Fruit fly (Drosophila melanogaster) whole organism, pupa: Measurements from ENCODE around the gene CG10165.

Source experiments
- CG10348 ChIP-seq: fragments of 200-800 bp; sonication (Bioruptor generic); IDR thresholded peaks from 2 replicates; pipeline ENCODE4 v1.3.6; 2022; ENCODE audit warnings: missing biosample characterization, missing genetic modification characterization
- CG12605 ChIP-seq: fragments of 200-800 bp; sonication (Bioruptor generic); IDR thresholded peaks from 2 replicates; pipeline ENCODE4 v1.3.6; 2022; ENCODE audit warnings: missing biosample characterization, missing genetic modification characterization
- CG13204 ChIP-seq: fragments of 200-800 bp; sonication (Bioruptor generic); optimal IDR thresholded peaks from 2 replicates; lab custom pipeline; 2018; ENCODE audit warnings: missing biosample characterization, mild to moderate bottlenecking, missing genetic modification characterization, moderate library complexity
- CG14655 ChIP-seq: fragments of 200-800 bp; sonication (Bioruptor generic); optimal IDR thresholded peaks from 3 replicates; lab custom pipeline; 2017; ENCODE audit warnings: mild to moderate bottlenecking, missing biosample characterization, missing genetic modification reagents, missing genetic modification characterization
- CG15710 ChIP-seq: fragments of 200-800 bp; sonication (Bioruptor generic); optimal IDR thresholded peaks from 2 replicates; lab custom pipeline; 2018; ENCODE audit warnings: missing biosample characterization, mild to moderate bottlenecking, missing genetic modification characterization, moderate library complexity
- CG17806 ChIP-seq: fragments of 200-800 bp; sonication (Bioruptor generic); optimal IDR thresholded peaks from 2 replicates; lab custom pipeline; 2018; ENCODE audit warnings: missing biosample characterization, mild to moderate bottlenecking, missing genetic modification characterization, moderate library complexity
- CG32121 ChIP-seq: fragments of 200-800 bp; sonication (Bioruptor generic); IDR thresholded peaks from 2 replicates; pipeline ENCODE4 v1.3.6; 2022; ENCODE audit warnings: missing biosample characterization, missing genetic modification characterization
- CG34367 ChIP-seq: fragments of 200-800 bp; sonication (Bioruptor generic); optimal IDR thresholded peaks from 2 replicates; lab custom pipeline; 2018; ENCODE audit warnings: missing biosample characterization, mild to moderate bottlenecking, missing genetic modification characterization
- CG4496 ChIP-seq: fragments of 200-800 bp; sonication (Bioruptor generic); IDR thresholded peaks from 3 replicates; pipeline ENCODE4 v1.3.6; 2022; ENCODE audit warnings: missing biosample characterization, missing genetic modification characterization
- CG8159 ChIP-seq: fragments of 200-800 bp; sonication (Bioruptor generic); optimal IDR thresholded peaks from 3 replicates; lab custom pipeline; 2018; ENCODE audit warnings: missing biosample characterization, mild to moderate bottlenecking, missing genetic modification characterization, moderate library complexity
- CG8301 ChIP-seq: fragments of 200-800 bp; sonication (Bioruptor generic); optimal IDR thresholded peaks from 2 replicates; lab custom pipeline; 2018; ENCODE audit warnings: missing biosample characterization, mild to moderate bottlenecking, missing genetic modification characterization
- CG9948 ChIP-seq: fragments of 200-800 bp; sonication (Bioruptor generic); optimal IDR thresholded peaks from 2 replicates; lab custom pipeline; 2018; ENCODE audit warnings: missing biosample characterization, mild to moderate bottlenecking, missing genetic modification characterization, moderate library complexity
- D1 ChIP-seq: fragments of 200-800 bp; sonication (Bioruptor generic); optimal IDR thresholded peaks from 2 replicates; lab custom pipeline; 2018; ENCODE audit warnings: missing biosample characterization, mild to moderate bottlenecking, missing genetic modification characterization, moderate library complexity
- EcR ChIP-seq: fragments of 200-800 bp; sonication (Bioruptor generic); optimal IDR thresholded peaks from 3 replicates; lab custom pipeline; 2019; ENCODE audit warnings: missing biosample characterization, missing genetic modification characterization, mild to moderate bottlenecking, moderate library complexity, missing genetic modification reagents
- Ets98B ChIP-seq: fragments of 200-800 bp; sonication (Bioruptor generic); IDR thresholded peaks from 2 replicates; pipeline ENCODE4 v1.3.6; 2022; ENCODE audit warnings: missing biosample characterization, missing genetic modification characterization
- Pif1A ChIP-seq: fragments of 200-800 bp; sonication (Bioruptor generic); optimal IDR thresholded peaks from 3 replicates; lab custom pipeline; 2016; ENCODE audit warnings: missing biosample characterization, missing genetic modification characterization
- Pif1B ChIP-seq: fragments of 200-800 bp; sonication (Bioruptor generic); optimal IDR thresholded peaks from 3 replicates; lab custom pipeline; 2016; ENCODE audit warnings: missing biosample characterization, missing genetic modification characterization
- Snoo ChIP-seq: fragments of 200-800 bp; sonication (Bioruptor generic); optimal IDR thresholded peaks from 3 replicates; lab custom pipeline; 2017; ENCODE audit warnings: missing biosample characterization, mild to moderate bottlenecking, missing genetic modification characterization, inconsistent platforms
- fd96Ca ChIP-seq: fragments of 200-800 bp; sonication (Bioruptor generic); IDR thresholded peaks from 3 replicates; pipeline ENCODE4 v1.3.6; 2022; ENCODE audit warnings: missing biosample characterization, missing genetic modification characterization
- gl ChIP-seq: fragments of 200-800 bp; sonication (Bioruptor generic); optimal IDR thresholded peaks from 2 replicates; lab custom pipeline; 2018; ENCODE audit warnings: missing biosample characterization, mild to moderate bottlenecking, missing genetic modification characterization
- rn ChIP-seq: fragments of 200-800 bp; sonication (Bioruptor generic); IDR thresholded peaks from 2 replicates; pipeline ENCODE4 v1.3.6; 2022; ENCODE audit warnings: missing biosample characterization, missing genetic modification characterization

Gene CG10165

dm6 chr2L:19519611-19520010 lies 10.5 kb downstream of the CG10165 start:
- TF ChIP-seq Pif1A (GFP tag; lab: Kevin White, UChicago): no peak
- no peak for TF ChIP-seq CG14655
- TF ChIP-seq CG12605 (GFP tag; lab: Robert Waterston, UW): no peak
- TF ChIP-seq CG15710 (tag; lab: Kevin White, UChicago): no peak
- TF ChIP-seq CG10348 (GFP tag; lab: Robert Waterston, UW): no peak

DNA sequence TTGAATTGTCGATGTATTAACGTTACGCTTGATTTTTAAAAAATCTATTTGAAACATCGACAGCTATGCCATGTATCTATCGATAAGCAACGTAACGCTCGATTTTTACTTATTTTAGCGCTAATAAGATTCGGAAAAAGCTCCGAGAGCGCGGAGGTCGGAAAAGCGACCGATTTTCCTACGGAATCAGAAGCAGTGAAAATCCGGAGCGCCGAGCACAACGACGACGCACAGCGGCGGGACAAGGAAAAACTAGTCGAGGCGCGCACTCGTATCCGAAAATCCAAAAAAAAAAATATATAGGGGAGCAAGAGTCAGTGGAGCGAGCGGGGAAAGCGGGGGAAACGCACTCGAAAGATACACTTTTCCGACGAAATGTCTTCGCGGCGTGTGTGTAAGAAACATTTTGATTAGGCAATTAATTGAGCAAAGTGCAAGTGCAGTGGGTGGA lies 11.4 kb downstream of the CG10165 start, which contains the start of gene CG10132:
TSS of gene CG10132 (plus strand) at position 189 of the 451 bp plus-strand sequence.
- no peak for TF ChIP-seq Pif1B (GFP tag; lab: Kevin White, UChicago)
- TF ChIP-seq rn (GFP tag; lab: Robert Waterston, UW): no peak
- TF ChIP-seq CG8301 (tag; lab: Kevin White, UChicago): no peak
- no peak for TF ChIP-seq Snoo (tag; lab: Kevin White, UChicago)
- no peak for TF ChIP-seq D1 (tag; lab: Kevin White, UChicago)
- no peak for TF ChIP-seq CG9948
- TF ChIP-seq fd96Ca (GFP tag; lab: Robert Waterston, UW): peak; percentile 11; the same call in 1 of the 3 replicates
- TF ChIP-seq CG13204 (GFP tag; lab: Kevin White, UChicago): no peak
- no peak for TF ChIP-seq CG8159 (tag; lab: Kevin White, UChicago)
- no peak for TF ChIP-seq Ets98B (GFP tag; lab: Robert Waterston, UW)
- TF ChIP-seq CG15710 (tag; lab: Kevin White, UChicago): no peak
- peak; percentile 44; the same call in 1 of the 2 replicates for TF ChIP-seq CG32121 (GFP tag; lab: Robert Waterston, UW)
- no peak for TF ChIP-seq CG14655
- TF ChIP-seq gl (tag; lab: Kevin White, UChicago): no peak
- TF ChIP-seq CG10348 (GFP tag; lab: Robert Waterston, UW): no peak

DNA sequence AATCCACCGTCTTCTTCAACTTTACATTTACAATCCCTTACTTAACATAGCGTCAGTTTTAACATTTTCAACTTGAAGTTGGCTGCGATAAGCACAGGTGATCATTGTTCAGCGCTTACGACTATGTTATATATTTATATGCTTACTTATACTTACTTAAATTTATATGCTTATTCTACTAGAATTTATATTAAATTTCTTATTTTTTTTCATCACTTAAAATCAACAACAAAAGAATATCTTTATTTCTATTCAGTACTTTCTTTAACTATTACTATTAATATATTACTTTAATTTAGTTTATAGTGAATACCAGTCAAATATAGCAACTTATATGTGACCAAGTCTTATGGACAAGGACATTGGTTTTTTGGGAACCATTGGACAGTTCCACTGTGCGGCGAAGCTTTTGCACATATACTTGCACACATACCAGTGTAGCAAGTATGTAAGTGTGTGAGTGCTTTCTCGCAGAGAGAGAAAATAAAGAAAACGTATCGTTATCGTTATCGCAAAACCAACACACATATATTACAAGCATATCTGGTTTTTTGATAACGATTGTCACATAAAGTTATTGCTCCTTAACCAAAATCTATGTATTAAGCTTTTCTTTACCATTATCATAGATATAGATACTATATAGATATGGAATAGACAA lies 12.8 kb downstream of the CG10165 start, which contains the start of gene Hasp:
TSS of gene Hasp (minus strand) at position 51 of the 661 bp plus-strand sequence.
- peak; percentile 13 for TF ChIP-seq Pif1B (GFP tag; lab: Kevin White, UChicago)
- TF ChIP-seq gl (tag; lab: Kevin White, UChicago): no peak
- TF ChIP-seq CG8159 (tag; lab: Kevin White, UChicago): no peak
- no peak for TF ChIP-seq Snoo (tag; lab: Kevin White, UChicago)
- no peak for TF ChIP-seq CG32121 (GFP tag; lab: Robert Waterston, UW)
- TF ChIP-seq Pif1A (GFP tag; lab: Kevin White, UChicago): no peak
- peak; percentile 13; the same call in 1 of the 3 replicates for TF ChIP-seq CG4496 (GFP tag; lab: Robert Waterston, UW)
- no peak for TF ChIP-seq CG8301 (tag; lab: Kevin White, UChicago)
- no peak for TF ChIP-seq CG13204 (GFP tag; lab: Kevin White, UChicago)
- no peak for TF ChIP-seq D1 (tag; lab: Kevin White, UChicago)
- TF ChIP-seq CG14655: no peak
- TF ChIP-seq CG12605 (GFP tag; lab: Robert Waterston, UW): no peak
- no peak for TF ChIP-seq EcR
- no peak for TF ChIP-seq CG10348 (GFP tag; lab: Robert Waterston, UW)
- TF ChIP-seq CG17806 (tag; lab: Kevin White, UChicago): no peak
- TF ChIP-seq CG15710 (tag; lab: Kevin White, UChicago): peak; percentile 18
- TF ChIP-seq CG9948: no peak
- no peak for TF ChIP-seq CG34367 (tag; lab: Kevin White, UChicago)
- TF ChIP-seq rn (GFP tag; lab: Robert Waterston, UW): no peak
- no peak for TF ChIP-seq fd96Ca (GFP tag; lab: Robert Waterston, UW)
- peak; percentile 21 for TF ChIP-seq Ets98B (GFP tag; lab: Robert Waterston, UW)

DNA sequence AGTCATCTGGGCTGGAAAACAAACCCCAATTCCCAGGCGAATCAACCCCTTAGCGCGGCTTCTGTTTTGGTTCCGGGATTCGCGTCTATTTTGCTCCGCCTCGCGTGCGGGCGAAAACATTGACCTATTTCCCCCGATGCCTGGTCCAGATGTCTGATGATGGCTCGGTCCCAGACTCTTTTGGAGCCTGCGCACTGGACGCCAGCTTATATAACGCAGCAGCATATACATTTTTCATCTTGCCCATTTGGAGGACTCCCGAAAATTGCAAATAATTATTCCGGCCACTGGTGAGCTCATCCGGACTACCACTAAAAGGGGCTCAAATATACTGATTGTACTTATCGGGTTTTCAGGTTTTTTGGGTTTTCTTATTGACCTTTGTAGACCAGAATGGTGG lies 14.0 kb downstream of the CG10165 start:
- TF ChIP-seq CG14655 (no peak), CG15710 (tag; lab: Kevin White, UChicago) (no peak), CG8159 (tag; lab: Kevin White, UChicago) (no peak), CG9948 (no peak), CG12605 (GFP tag; lab: Robert Waterston, UW) (no peak), D1 (tag; lab: Kevin White, UChicago) (no peak)

dm6 chr2L:19512184-19512583 lies 17.9 kb downstream of the CG10165 start:
- no peak for TF ChIP-seq EcR
- TF ChIP-seq CG32121 (GFP tag; lab: Robert Waterston, UW): no peak
- no peak for TF ChIP-seq CG9948
- no peak for TF ChIP-seq CG8301 (tag; lab: Kevin White, UChicago)
- no peak for TF ChIP-seq Pif1B (GFP tag; lab: Kevin White, UChicago)
- TF ChIP-seq CG34367 (tag; lab: Kevin White, UChicago): no peak
- TF ChIP-seq CG8159 (tag; lab: Kevin White, UChicago): no peak
- no peak for TF ChIP-seq CG15710 (tag; lab: Kevin White, UChicago)
- TF ChIP-seq fd96Ca (GFP tag; lab: Robert Waterston, UW): no peak
- TF ChIP-seq Snoo (tag; lab: Kevin White, UChicago): no peak
- TF ChIP-seq CG10348 (GFP tag; lab: Robert Waterston, UW): no peak
- TF ChIP-seq CG17806 (tag; lab: Kevin White, UChicago): no peak
- no peak for TF ChIP-seq Ets98B (GFP tag; lab: Robert Waterston, UW)
- no peak for TF ChIP-seq D1 (tag; lab: Kevin White, UChicago)
- TF ChIP-seq, all 21 proteins: peak for 0
